Worm (Caenorhabditis elegans) whole organism, L4 larva: ENCODE data around the gene srg-65.
A peak's percentile ranks its signal among the peaks of the same experiment; 100 is the strongest.

Source experiments
- aha-1 ChIP-seq: fragments of 150-350 bp; peaks from one replicate; lab custom pipeline; 2014; ENCODE audit warnings: missing biosample characterization, missing genetic modification characterization
- ama-1 ChIP-seq: fragments of 150-350 bp; optimal IDR thresholded peaks from 2 replicates; lab custom pipeline; 2014; ENCODE audit warnings: inconsistent platforms, mixed read lengths
- ceh-82 ChIP-seq: sonication (generic microtip); optimal IDR thresholded peaks from 2 replicates; lab custom pipeline; 2017; ENCODE audit warnings: missing biosample characterization, missing genetic modification characterization
- ces-1 ChIP-seq: fragments of 150-350 bp; sonication (generic microtip); optimal IDR thresholded peaks from 4 replicates; lab custom pipeline; 2014; ENCODE audit warnings: missing biosample characterization, missing genetic modification reagents, missing genetic modification characterization
- lin-13 ChIP-seq: fragments of 150-350 bp; optimal IDR thresholded peaks from 2 replicates; lab custom pipeline; 2014; ENCODE audit warnings: missing biosample characterization, missing genetic modification reagents, missing genetic modification characterization
- zag-1 ChIP-seq: fragments of 150-350 bp; optimal IDR thresholded peaks from 2 replicates; lab custom pipeline; 2014; ENCODE audit warnings: missing biosample characterization, missing genetic modification characterization

DNA sequence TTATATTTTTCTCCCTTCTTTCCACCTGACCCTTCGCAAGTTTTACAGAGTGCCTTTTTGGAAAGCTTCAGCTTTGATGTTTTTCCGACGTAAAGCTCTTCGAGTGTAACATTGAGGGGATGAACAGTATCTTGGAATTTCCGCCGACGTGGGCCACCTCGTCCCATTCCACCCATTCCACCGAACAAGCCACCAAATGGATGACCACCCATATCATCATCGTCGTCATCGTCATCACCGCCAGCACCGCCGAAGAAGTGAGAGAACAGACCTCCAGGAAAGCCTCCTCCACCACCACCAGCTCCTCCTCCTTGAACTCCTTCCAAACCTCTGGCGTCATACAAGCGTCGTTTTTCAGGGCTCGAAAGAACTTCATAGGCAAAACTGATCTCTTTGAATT is 19.5 kb upstream of the srg-65 start:
- TF ChIP-seq zag-1 (no peak), ces-1 (no peak), ama-1 (no peak), ceh-82 (tag; lab: Kevin White, UChicago) (no peak), aha-1 (peak; percentile 16), lin-13 (GFP tag; lab: Kevin White, UChicago) (no peak)
